Fruit fly (Drosophila melanogaster) whole organism, pupa: ENCODE measurements around the gene CG32409.

Experiments used
- CG10348 ChIP-seq: fragments of 200-800 bp; sonication (Bioruptor generic); IDR thresholded peaks from 2 replicates; pipeline ENCODE4 v1.3.6; 2022; ENCODE audit warnings: missing biosample characterization, missing genetic modification characterization
- CG12605 ChIP-seq: fragments of 200-800 bp; sonication (Bioruptor generic); IDR thresholded peaks from 2 replicates; pipeline ENCODE4 v1.3.6; 2022; ENCODE audit warnings: missing biosample characterization, missing genetic modification characterization
- CG13204 ChIP-seq: fragments of 200-800 bp; sonication (Bioruptor generic); optimal IDR thresholded peaks from 2 replicates; lab custom pipeline; 2018; ENCODE audit warnings: missing biosample characterization, mild to moderate bottlenecking, missing genetic modification characterization, moderate library complexity
- CG14655 ChIP-seq: fragments of 200-800 bp; sonication (Bioruptor generic); optimal IDR thresholded peaks from 3 replicates; lab custom pipeline; 2017; ENCODE audit warnings: mild to moderate bottlenecking, missing biosample characterization, missing genetic modification reagents, missing genetic modification characterization
- CG15710 ChIP-seq: fragments of 200-800 bp; sonication (Bioruptor generic); optimal IDR thresholded peaks from 2 replicates; lab custom pipeline; 2018; ENCODE audit warnings: missing biosample characterization, mild to moderate bottlenecking, missing genetic modification characterization, moderate library complexity
- CG17806 ChIP-seq: fragments of 200-800 bp; sonication (Bioruptor generic); optimal IDR thresholded peaks from 2 replicates; lab custom pipeline; 2018; ENCODE audit warnings: missing biosample characterization, mild to moderate bottlenecking, missing genetic modification characterization, moderate library complexity
- CG32121 ChIP-seq: fragments of 200-800 bp; sonication (Bioruptor generic); IDR thresholded peaks from 2 replicates; pipeline ENCODE4 v1.3.6; 2022; ENCODE audit warnings: missing biosample characterization, missing genetic modification characterization
- CG34367 ChIP-seq: fragments of 200-800 bp; sonication (Bioruptor generic); optimal IDR thresholded peaks from 2 replicates; lab custom pipeline; 2018; ENCODE audit warnings: missing biosample characterization, mild to moderate bottlenecking, missing genetic modification characterization
- CG4496 ChIP-seq: fragments of 200-800 bp; sonication (Bioruptor generic); IDR thresholded peaks from 3 replicates; pipeline ENCODE4 v1.3.6; 2022; ENCODE audit warnings: missing biosample characterization, missing genetic modification characterization
- CG8159 ChIP-seq: fragments of 200-800 bp; sonication (Bioruptor generic); optimal IDR thresholded peaks from 3 replicates; lab custom pipeline; 2018; ENCODE audit warnings: missing biosample characterization, mild to moderate bottlenecking, missing genetic modification characterization, moderate library complexity
- CG8301 ChIP-seq: fragments of 200-800 bp; sonication (Bioruptor generic); optimal IDR thresholded peaks from 2 replicates; lab custom pipeline; 2018; ENCODE audit warnings: missing biosample characterization, mild to moderate bottlenecking, missing genetic modification characterization
- CG9948 ChIP-seq: fragments of 200-800 bp; sonication (Bioruptor generic); optimal IDR thresholded peaks from 2 replicates; lab custom pipeline; 2018; ENCODE audit warnings: missing biosample characterization, mild to moderate bottlenecking, missing genetic modification characterization, moderate library complexity
- D1 ChIP-seq: fragments of 200-800 bp; sonication (Bioruptor generic); optimal IDR thresholded peaks from 2 replicates; lab custom pipeline; 2018; ENCODE audit warnings: missing biosample characterization, mild to moderate bottlenecking, missing genetic modification characterization, moderate library complexity
- EcR ChIP-seq: fragments of 200-800 bp; sonication (Bioruptor generic); optimal IDR thresholded peaks from 3 replicates; lab custom pipeline; 2019; ENCODE audit warnings: missing biosample characterization, missing genetic modification characterization, mild to moderate bottlenecking, moderate library complexity, missing genetic modification reagents
- Ets98B ChIP-seq: fragments of 200-800 bp; sonication (Bioruptor generic); IDR thresholded peaks from 2 replicates; pipeline ENCODE4 v1.3.6; 2022; ENCODE audit warnings: missing biosample characterization, missing genetic modification characterization
- Pif1A ChIP-seq: fragments of 200-800 bp; sonication (Bioruptor generic); optimal IDR thresholded peaks from 3 replicates; lab custom pipeline; 2016; ENCODE audit warnings: missing biosample characterization, missing genetic modification characterization
- Pif1B ChIP-seq: fragments of 200-800 bp; sonication (Bioruptor generic); optimal IDR thresholded peaks from 3 replicates; lab custom pipeline; 2016; ENCODE audit warnings: missing biosample characterization, missing genetic modification characterization
- Snoo ChIP-seq: fragments of 200-800 bp; sonication (Bioruptor generic); optimal IDR thresholded peaks from 3 replicates; lab custom pipeline; 2017; ENCODE audit warnings: missing biosample characterization, mild to moderate bottlenecking, missing genetic modification characterization, inconsistent platforms
- fd96Ca ChIP-seq: fragments of 200-800 bp; sonication (Bioruptor generic); IDR thresholded peaks from 3 replicates; pipeline ENCODE4 v1.3.6; 2022; ENCODE audit warnings: missing biosample characterization, missing genetic modification characterization
- gl ChIP-seq: fragments of 200-800 bp; sonication (Bioruptor generic); optimal IDR thresholded peaks from 2 replicates; lab custom pipeline; 2018; ENCODE audit warnings: missing biosample characterization, mild to moderate bottlenecking, missing genetic modification characterization
- rn ChIP-seq: fragments of 200-800 bp; sonication (Bioruptor generic); IDR thresholded peaks from 2 replicates; pipeline ENCODE4 v1.3.6; 2022; ENCODE audit warnings: missing biosample characterization, missing genetic modification characterization

CG32409 gene

DNA sequence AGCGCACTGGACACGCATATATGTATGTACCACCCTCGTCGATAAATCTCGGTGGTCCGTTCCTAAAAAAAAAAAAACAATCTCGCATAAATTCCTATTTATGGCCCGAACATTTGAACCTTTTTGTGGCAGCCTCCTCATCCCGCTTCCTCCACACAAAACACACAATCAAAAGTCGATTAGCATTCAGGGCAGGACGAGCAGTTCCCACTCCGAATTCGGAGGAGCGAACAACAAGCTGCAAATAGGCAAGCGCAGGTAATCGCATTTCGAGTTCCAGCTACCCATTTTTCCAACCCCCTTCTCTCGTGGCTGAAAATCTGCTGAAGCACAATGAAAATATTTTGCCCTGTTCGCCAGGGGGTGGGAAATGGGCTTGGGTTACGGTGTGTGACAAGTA lies 7.5 kb upstream of the CG32409 start:
- TF ChIP-seq CG8301 (tag; lab: Kevin White, UChicago) (no peak), CG8159 (no peak), CG32121 (GFP tag; lab: Robert Waterston, UW) (no peak), Snoo (tag; lab: Kevin White, UChicago) (no peak), EcR (GFP tag; lab: Kevin White, UChicago) (no peak), CG4496 (GFP tag; lab: Robert Waterston, UW) (no peak), CG17806 (tag; lab: Kevin White, UChicago) (no peak), CG14655 (GFP tag; lab: Kevin White, UChicago) (no peak), CG9948 (no peak), CG12605 (GFP tag; lab: Robert Waterston, UW) (no peak), fd96Ca (no peak), Ets98B (no peak), CG15710 (tag; lab: Kevin White, UChicago) (no peak), Pif1A (no peak), gl (tag; lab: Kevin White, UChicago) (no peak), CG10348 (GFP tag; lab: Robert Waterston, UW) (no peak)

DNA sequence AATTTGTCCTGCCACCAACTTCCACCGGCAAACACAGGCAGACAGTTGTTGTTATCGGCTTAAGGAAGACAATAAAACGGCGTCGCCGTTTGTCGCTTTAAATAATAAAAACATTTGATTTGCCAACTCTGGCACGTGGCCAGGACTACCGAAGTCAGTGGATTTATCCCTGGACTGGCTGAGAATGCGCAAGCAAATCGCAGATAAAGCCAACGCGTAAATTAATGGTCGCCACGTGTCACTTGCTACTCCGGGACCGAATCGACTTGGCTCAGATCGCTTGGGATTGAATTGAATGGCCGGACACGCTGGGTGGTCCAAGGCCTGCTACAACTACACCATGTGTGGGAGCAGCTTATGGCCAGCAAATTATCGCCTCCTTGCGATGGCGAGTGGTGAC lies 6.3 kb upstream of the CG32409 start:
- no peak for TF ChIP-seq Ets98B
- no peak for TF ChIP-seq CG10348 (GFP tag; lab: Robert Waterston, UW)
- TF ChIP-seq gl (tag; lab: Kevin White, UChicago), result no peak
- TF ChIP-seq Pif1A, result no peak
- TF ChIP-seq CG4496 (GFP tag; lab: Robert Waterston, UW), result no peak
- TF ChIP-seq CG14655 (GFP tag; lab: Kevin White, UChicago), result no peak
- no peak for TF ChIP-seq CG12605 (GFP tag; lab: Robert Waterston, UW)
- TF ChIP-seq CG8301 (tag; lab: Kevin White, UChicago), result no peak
- no peak for TF ChIP-seq Snoo (tag; lab: Kevin White, UChicago)
- no peak for TF ChIP-seq CG9948
- TF ChIP-seq EcR (GFP tag; lab: Kevin White, UChicago), result no peak
- TF ChIP-seq CG34367 (tag; lab: Kevin White, UChicago), result no peak
- no peak for TF ChIP-seq CG17806 (tag; lab: Kevin White, UChicago)
- no peak for TF ChIP-seq D1 (tag; lab: Kevin White, UChicago)
- TF ChIP-seq fd96Ca, result no peak
- no peak for TF ChIP-seq CG13204 (GFP tag; lab: Kevin White, UChicago)
- no peak for TF ChIP-seq CG8159
- TF ChIP-seq rn (GFP tag; lab: Robert Waterston, UW), result no peak
- no peak for TF ChIP-seq CG32121 (GFP tag; lab: Robert Waterston, UW)
- TF ChIP-seq CG15710 (tag; lab: Kevin White, UChicago), result no peak

DNA sequence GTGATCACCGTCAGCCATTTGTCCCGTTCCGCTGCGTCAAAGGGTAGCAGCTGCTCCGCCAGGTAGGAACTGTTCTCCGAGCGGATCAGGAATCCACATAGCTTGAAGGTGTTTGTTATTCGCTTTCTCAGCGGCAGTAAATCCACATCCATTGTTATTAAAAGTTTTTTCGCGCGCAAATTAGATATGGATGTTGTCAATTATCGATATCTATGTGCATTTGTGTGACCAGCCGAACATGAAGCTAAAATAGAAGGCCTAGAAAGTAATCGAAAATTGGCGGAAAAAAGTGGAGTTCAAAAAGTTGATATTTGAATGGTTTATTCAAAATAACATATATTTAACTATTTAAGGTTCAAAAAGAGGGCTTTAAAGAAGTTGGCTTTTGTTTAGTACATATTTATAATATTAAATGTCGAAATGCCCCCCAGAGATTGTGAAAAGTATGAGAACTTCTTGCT lies 2.1 kb upstream of the CG32409 start, which contains the start of the genes PolE2 and CG5592:
Gene PolE2, minus strand, starts transcription at position 208 of the 461 bp plus-strand sequence.
Gene CG5592, plus strand, starts transcription at position 411 of the 461 bp plus-strand sequence.
- no peak for TF ChIP-seq CG14655 (GFP tag; lab: Kevin White, UChicago)
- no peak for TF ChIP-seq CG10348 (GFP tag; lab: Robert Waterston, UW)
- TF ChIP-seq CG34367 (tag; lab: Kevin White, UChicago), result no peak
- no peak for TF ChIP-seq D1 (tag; lab: Kevin White, UChicago)

DNA sequence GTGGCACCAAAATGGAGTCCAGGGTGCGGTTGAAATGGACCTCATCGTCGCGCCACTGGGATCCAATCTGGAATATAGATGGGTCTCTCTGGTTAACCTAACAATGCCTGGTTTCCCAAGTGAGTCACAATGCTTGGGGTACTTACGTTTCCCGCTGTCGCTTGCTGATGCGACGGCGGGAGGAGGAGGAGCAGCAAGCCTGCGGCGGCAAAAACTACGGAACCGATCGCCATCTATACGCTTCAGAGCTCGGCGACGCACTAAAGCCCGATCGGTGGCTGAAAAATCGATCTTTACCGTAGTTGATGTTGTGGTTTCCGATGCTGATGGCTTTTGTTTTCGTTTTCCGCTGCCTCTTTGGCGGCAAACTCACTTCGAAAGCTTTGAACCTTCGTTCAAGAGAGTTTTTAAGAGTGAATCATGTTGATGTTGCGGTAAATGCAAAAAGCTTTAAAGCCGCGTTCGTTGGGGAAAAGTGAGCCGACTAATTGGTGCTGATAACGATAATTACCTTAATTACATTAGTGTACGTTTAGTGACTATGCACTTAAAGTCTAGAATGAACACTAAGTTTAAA lies 2.9 kb downstream of the CG32409 start, which contains the start of gene QC:
Gene QC, minus strand, starts transcription at position 268 of the 577 bp plus-strand sequence.
- TF ChIP-seq fd96Ca (no peak), CG4496 (GFP tag; lab: Robert Waterston, UW) (0 out of 3 replicates have a peak, but pooled peaks have one; percentile 47), CG15710 (tag; lab: Kevin White, UChicago) (no peak)

DNA sequence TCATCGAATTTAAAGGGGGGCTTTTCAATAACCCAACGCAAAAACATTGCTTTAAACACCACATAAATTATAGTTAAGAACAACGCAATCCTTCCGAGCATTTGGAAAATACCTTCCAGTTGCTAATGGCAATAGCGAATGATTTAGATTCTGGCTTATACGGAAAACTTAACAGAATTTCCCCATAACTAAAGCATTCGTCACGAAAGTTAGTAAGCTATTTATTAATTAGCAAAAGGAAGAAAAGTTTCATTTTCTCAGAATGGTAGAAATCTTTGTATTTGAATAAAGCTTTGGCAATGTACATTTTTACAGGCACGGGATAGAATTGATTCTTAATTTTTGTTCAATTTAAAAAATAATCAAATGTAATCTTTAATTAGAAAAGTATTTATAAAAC lies 4.6 kb downstream of the CG32409 start, which contains the start of gene CG32413:
Gene CG32413, minus strand, starts transcription at position 101 of the 400 bp plus-strand sequence.
- no peak for TF ChIP-seq CG8301 (tag; lab: Kevin White, UChicago)
- TF ChIP-seq fd96Ca, result no peak
- TF ChIP-seq CG4496 (GFP tag; lab: Robert Waterston, UW), result no peak
- TF ChIP-seq CG10348 (GFP tag; lab: Robert Waterston, UW), result no peak
- TF ChIP-seq CG13204 (GFP tag; lab: Kevin White, UChicago), result no peak
- no peak for TF ChIP-seq Snoo (tag; lab: Kevin White, UChicago)

DNA sequence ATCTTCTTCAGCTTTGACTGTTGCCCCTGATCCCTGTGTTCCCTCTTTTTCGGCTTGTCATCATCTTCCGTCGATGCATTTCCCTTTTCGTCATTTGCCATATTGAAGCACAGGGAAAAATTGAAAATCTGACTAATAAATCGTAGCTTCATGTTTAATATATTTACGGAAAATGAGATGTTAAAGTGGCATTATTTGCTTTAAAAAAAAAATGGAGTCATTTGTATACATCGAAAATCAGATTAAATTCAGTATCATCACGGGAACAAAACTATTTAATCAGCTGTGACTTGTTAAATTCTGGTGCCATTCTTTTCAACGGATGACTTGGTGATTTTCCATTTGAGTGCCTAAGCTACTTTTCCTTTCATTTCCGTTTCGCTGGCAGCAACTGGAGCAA lies 7.3 kb downstream of the CG32409 start, which contains the start of gene CG10486:
Gene CG10486, minus strand, starts transcription at position 101 of the 400 bp plus-strand sequence.
- TF ChIP-seq CG13204 (GFP tag; lab: Kevin White, UChicago) (no peak), CG10348 (GFP tag; lab: Robert Waterston, UW) (no peak), CG34367 (tag; lab: Kevin White, UChicago) (no peak), CG12605 (GFP tag; lab: Robert Waterston, UW) (no peak), Pif1A (no peak), Pif1B (GFP tag; lab: Kevin White, UChicago) (no peak), CG8301 (tag; lab: Kevin White, UChicago) (no peak), CG32121 (GFP tag; lab: Robert Waterston, UW) (no peak), gl (tag; lab: Kevin White, UChicago) (no peak), Snoo (tag; lab: Kevin White, UChicago) (no peak), fd96Ca (no peak), D1 (tag; lab: Kevin White, UChicago) (no peak), CG15710 (tag; lab: Kevin White, UChicago) (no peak), rn (GFP tag; lab: Robert Waterston, UW) (no peak), CG9948 (no peak), EcR (GFP tag; lab: Kevin White, UChicago) (no peak), CG4496 (GFP tag; lab: Robert Waterston, UW) (no peak), CG8159 (no peak), CG17806 (tag; lab: Kevin White, UChicago) (no peak)
- TF ChIP-seq, all 21 proteins: peak for 0
